Fruit fly (Drosophila melanogaster) whole organism, prepupa: ENCODE data around the gene CG5181.

Experiments used
- CG4318 ChIP-seq: fragments of 200-800 bp; sonication (Bioruptor generic); optimal IDR thresholded peaks from 3 replicates; lab custom pipeline; 2017; ENCODE audit warnings: missing biosample characterization, mild to moderate bottlenecking, missing genetic modification characterization
- Sox15 ChIP-seq: fragments of 200-800 bp; sonication (Bioruptor generic); optimal IDR thresholded peaks from 3 replicates; lab custom pipeline; 2016; ENCODE audit warnings: missing biosample characterization, missing genetic modification characterization
- ss ChIP-seq, 2 experiments: fragments of 200-800 bp; sonication (Bioruptor generic); optimal IDR thresholded peaks; 2 replicates in 1 of 2; 3 replicates in 1 of 2; lab custom pipeline; 2017 to 2018; ENCODE audit warnings: mild to moderate bottlenecking in 2 of 2, missing biosample characterization in 2 of 2, missing genetic modification characterization in 2 of 2, moderate library complexity in 1 of 2

dm6 chr2L:7387813-7388558 lies 21.6 kb downstream of the CG5181 start, which contains the start of the genes CG5149 and gudu:
- TF ChIP-seq ss (GFP tag; optimal IDR thresholded peaks at IDR 0.05; lab: Kevin White, UChicago) (no peak), Sox15 (GFP tag; lab: Kevin White, UChicago) (no peak), CG4318 (GFP tag; lab: Kevin White, UChicago) (no peak)
